Worm (Caenorhabditis elegans) whole organism, mixed stage, embryonic: ENCODE data around the gene C24G6.8.

ENCODE experiments used
- M03D4.4 ChIP-seq: sonication (generic microtip); optimal IDR thresholded peaks from 2 replicates; lab custom pipeline; 2017; ENCODE audit warnings: mild to moderate bottlenecking, missing genetic modification characterization, missing compliant biosample characterization
- bed-3 ChIP-seq: fragments of 200-800 bp; sonication (Bioruptor generic); optimal IDR thresholded peaks from 3 replicates; lab custom pipeline; 2018; ENCODE audit warnings: mild to moderate bottlenecking, missing genetic modification characterization, moderate library complexity, missing compliant biosample characterization
- blmp-1 ChIP-seq: fragments of 150-350 bp; optimal IDR thresholded peaks from 2 replicates; lab custom pipeline; 2014; ENCODE audit warnings: missing biosample characterization, missing genetic modification characterization
- ceh-39 ChIP-seq: fragments of 150-350 bp; optimal IDR thresholded peaks from 2 replicates; lab custom pipeline; 2014; ENCODE audit warnings: missing biosample characterization, missing genetic modification characterization
- ceh-43 ChIP-seq: fragments of 200-800 bp; sonication (Bioruptor generic); optimal IDR thresholded peaks from 2 replicates; lab custom pipeline; 2018; ENCODE audit warnings: mild to moderate bottlenecking, missing genetic modification characterization, moderate library complexity, missing compliant biosample characterization
- ceh-83 ChIP-seq: fragments of 200-800 bp; sonication (Bioruptor generic); optimal IDR thresholded peaks from 2 replicates; lab custom pipeline; 2018; ENCODE audit warnings: mild to moderate bottlenecking, missing genetic modification characterization, missing compliant biosample characterization
- ces-1 ChIP-seq: fragments of 150-350 bp; optimal IDR thresholded peaks from 2 replicates; lab custom pipeline; 2014; ENCODE audit warnings: missing biosample characterization, missing genetic modification reagents, missing genetic modification characterization
- cnd-1 ChIP-seq: fragments of 200-800 bp; sonication (Bioruptor generic); optimal IDR thresholded peaks from 2 replicates; lab custom pipeline; 2018; ENCODE audit warnings: mild to moderate bottlenecking, missing genetic modification characterization, missing compliant biosample characterization
- drap-1 ChIP-seq: fragments of 200-800 bp; sonication (Bioruptor generic); optimal IDR thresholded peaks from 3 replicates; lab custom pipeline; 2018; ENCODE audit warnings: mild to moderate bottlenecking, missing genetic modification characterization, missing compliant biosample characterization
- elt-1 ChIP-seq: sonication (generic microtip); optimal IDR thresholded peaks from 2 replicates; lab custom pipeline; 2017; ENCODE audit warnings: missing genetic modification characterization, mild to moderate bottlenecking, missing compliant biosample characterization, antibody characterized with exemption, moderate library complexity, borderline replicate concordance; ENCODE audit not compliant: insufficient read depth
- elt-3 ChIP-seq: fragments of 150-350 bp; optimal IDR thresholded peaks from 2 replicates; lab custom pipeline; 2014; ENCODE audit warnings: missing biosample characterization, missing genetic modification characterization
- flh-1 ChIP-seq: fragments of 200-800 bp; sonication (Bioruptor generic); optimal IDR thresholded peaks from 2 replicates; lab custom pipeline; 2018; ENCODE audit warnings: mild to moderate bottlenecking, missing genetic modification characterization, moderate library complexity, missing compliant biosample characterization
- ham-2 ChIP-seq: fragments of 200-800 bp; sonication (Bioruptor generic); optimal IDR thresholded peaks from 2 replicates; lab custom pipeline; 2018; ENCODE audit warnings: mild to moderate bottlenecking, missing genetic modification characterization, missing compliant biosample characterization
- lin-13 ChIP-seq: fragments of 150-350 bp; optimal IDR thresholded peaks from 2 replicates; lab custom pipeline; 2014; ENCODE audit warnings: missing biosample characterization, missing genetic modification characterization
- lin-32 ChIP-seq: fragments of 200-800 bp; sonication (Bioruptor generic); optimal IDR thresholded peaks from 2 replicates; lab custom pipeline; 2018; ENCODE audit warnings: mild to moderate bottlenecking, missing genetic modification characterization, missing compliant biosample characterization
- mep-1 ChIP-seq: fragments of 150-350 bp; optimal IDR thresholded peaks from 2 replicates; lab custom pipeline; 2017; ENCODE audit warnings: missing biosample characterization, missing genetic modification reagents, missing genetic modification characterization, inconsistent platforms
- mls-2 ChIP-seq: sonication (generic microtip); optimal IDR thresholded peaks from 2 replicates; lab custom pipeline; 2016; ENCODE audit warnings: mild to moderate bottlenecking, missing genetic modification characterization, moderate library complexity, missing compliant biosample characterization
- nhr-12 ChIP-seq: fragments of 150-350 bp; optimal IDR thresholded peaks from 2 replicates; lab custom pipeline; 2014; ENCODE audit warnings: missing biosample characterization, missing genetic modification characterization
- nhr-2 ChIP-seq: fragments of 150-350 bp; optimal IDR thresholded peaks from 2 replicates; lab custom pipeline; 2014; ENCODE audit warnings: missing biosample characterization, missing genetic modification characterization
- nhr-237 ChIP-seq: fragments of 150-350 bp; optimal IDR thresholded peaks from 2 replicates; lab custom pipeline; 2014; ENCODE audit warnings: missing biosample characterization, missing genetic modification characterization
- nhr-28 ChIP-seq: fragments of 150-350 bp; optimal IDR thresholded peaks from 2 replicates; lab custom pipeline; 2014; ENCODE audit warnings: missing biosample characterization, missing genetic modification characterization
- nhr-76 ChIP-seq: sonication (generic microtip); optimal IDR thresholded peaks from 2 replicates; lab custom pipeline; 2017; ENCODE audit warnings: missing biosample characterization, missing genetic modification characterization
- pha-4 ChIP-seq: fragments of 150-350 bp; optimal IDR thresholded peaks from 2 replicates; lab custom pipeline; 2018; ENCODE audit warnings: missing biosample characterization, missing genetic modification reagents, missing genetic modification characterization
- sem-2 ChIP-seq: fragments of 200-800 bp; sonication (Bioruptor generic); optimal IDR thresholded peaks from 2 replicates; lab custom pipeline; 2018; ENCODE audit warnings: mild to moderate bottlenecking, missing genetic modification characterization, missing compliant biosample characterization
- snpc-4 ChIP-seq: fragments of 150-350 bp; optimal IDR thresholded peaks from 2 replicates; lab custom pipeline; 2014; ENCODE audit warnings: missing biosample characterization, missing genetic modification characterization
- tbx-8 ChIP-seq: fragments of 200-800 bp; sonication (Bioruptor generic); optimal IDR thresholded peaks from 2 replicates; lab custom pipeline; 2018; ENCODE audit warnings: mild to moderate bottlenecking, missing genetic modification characterization, moderate library complexity, missing compliant biosample characterization
- unc-39 ChIP-seq: fragments of 150-350 bp; optimal IDR thresholded peaks from 2 replicates; lab custom pipeline; 2014; ENCODE audit warnings: missing biosample characterization, missing genetic modification characterization
- unc-62 ChIP-seq: fragments of 150-350 bp; optimal IDR thresholded peaks from 2 replicates; lab custom pipeline; 2014; ENCODE audit warnings: missing biosample characterization, missing genetic modification reagents, missing genetic modification characterization
- zip-8 ChIP-seq: fragments of 150-350 bp; optimal IDR thresholded peaks from 2 replicates; lab custom pipeline; 2014; ENCODE audit warnings: missing biosample characterization, missing genetic modification characterization
- ztf-11 ChIP-seq: fragments of 150-350 bp; optimal IDR thresholded peaks from 2 replicates; lab custom pipeline; 2014; ENCODE audit warnings: missing biosample characterization, missing genetic modification characterization

The C24G6.8 gene

DNA sequence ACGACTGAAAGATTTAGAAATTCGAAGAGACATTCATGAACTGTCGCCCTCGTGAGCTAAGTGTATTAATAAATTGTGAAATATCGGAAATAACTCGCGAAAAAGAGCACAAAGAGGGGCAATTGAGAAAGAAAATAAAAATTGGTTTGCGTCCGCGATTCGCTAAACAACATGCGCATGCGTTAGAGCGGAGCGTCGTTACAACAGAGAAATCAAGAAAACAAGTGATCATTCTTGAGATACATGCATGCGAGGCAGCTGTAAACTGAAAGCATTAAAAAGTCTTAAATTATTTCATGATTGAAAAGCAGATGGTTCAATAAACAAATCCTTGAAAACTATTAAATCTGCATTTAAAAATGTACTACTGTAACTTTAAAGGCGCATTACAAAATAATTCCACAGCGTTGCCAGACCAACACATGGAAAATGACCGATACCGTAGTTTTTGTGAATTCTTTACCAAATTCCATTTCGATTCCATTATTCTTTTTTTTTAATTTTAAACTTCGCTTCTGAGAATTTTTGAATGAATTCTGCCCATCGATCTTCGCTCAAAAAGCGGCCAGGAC, 652 bp upstream of the C24G6.8 start, which contains the start of the genes cox-16 and syp-2:
TSS of gene cox-16 (minus strand) at position 4 of the 572 bp plus-strand sequence.
TSS of gene syp-2 (plus strand) at position 248 of the 572 bp plus-strand sequence.
- no peak for TF ChIP-seq sem-2 (GFP tag; lab: Kevin White, UChicago)
- no peak for TF ChIP-seq mep-1 (tag; lab: Kevin White, UChicago)
- TF ChIP-seq nhr-12 (tag; lab: Kevin White, UChicago): no peak
- no peak for TF ChIP-seq snpc-4 (tag; lab: Kevin White, UChicago)
- TF ChIP-seq elt-1 (tag; lab: Kevin White, UChicago): no peak
- TF ChIP-seq tbx-8 (GFP tag; lab: Kevin White, UChicago): no peak
- TF ChIP-seq lin-32: no peak
- no peak for TF ChIP-seq lin-13 (tag; lab: Kevin White, UChicago)

DNA sequence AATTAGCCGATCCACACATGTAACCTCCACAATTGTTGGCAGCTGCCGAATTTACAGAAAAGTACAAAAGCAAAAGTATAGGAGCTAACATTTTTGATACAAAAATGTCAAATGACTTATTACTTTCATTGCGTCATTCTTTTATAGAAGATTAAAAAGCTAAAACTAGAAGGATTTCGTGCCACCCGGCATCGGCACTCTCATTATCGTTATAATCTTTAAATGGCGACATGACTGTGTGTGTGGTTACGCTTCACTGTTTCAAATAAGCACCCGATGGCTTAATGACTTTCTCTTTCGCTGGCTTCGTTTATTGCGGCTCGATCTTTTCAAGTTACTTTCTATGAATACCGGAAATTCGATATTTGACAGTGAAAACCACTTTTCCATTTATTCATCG, 1.9 kb downstream of the C24G6.8 start, which contains the start of gene grl-1:
TSS of gene grl-1 (minus strand) at position 101 of the 400 bp plus-strand sequence.
- TF ChIP-seq zip-8 (tag; lab: Kevin White, UChicago) (peak; percentile 6), nhr-76 (tag; lab: Kevin White, UChicago) (no peak), unc-62 (GFP tag; lab: Kevin White, UChicago) (no peak)
- TF ChIP-seq, all 35 proteins: peak for 1

DNA sequence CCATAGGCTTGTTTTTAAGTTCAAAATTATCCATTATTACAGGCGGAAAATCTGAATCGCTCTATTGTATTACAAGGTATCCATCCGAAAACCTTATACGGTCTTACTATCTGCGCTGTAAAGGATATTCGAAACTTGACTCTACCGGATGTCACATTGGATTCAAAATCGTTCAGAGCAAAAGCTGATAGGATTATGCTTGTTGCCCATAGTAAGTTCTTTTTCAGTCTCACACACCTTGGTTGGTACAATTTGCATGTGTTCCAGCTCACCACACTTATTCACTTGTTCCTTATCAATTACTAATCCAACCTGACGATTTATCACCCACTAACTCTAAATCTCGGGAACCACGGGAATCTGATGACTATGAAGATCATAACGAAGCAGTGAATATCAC, 8.0 kb downstream of the C24G6.8 start:
- TF ChIP-seq elt-3: no peak
- TF ChIP-seq M03D4.4 (tag; lab: Kevin White, UChicago): no peak
- TF ChIP-seq drap-1 (GFP tag; lab: Kevin White, UChicago): no peak
- no peak for TF ChIP-seq ceh-39 (tag; lab: Kevin White, UChicago)
- no peak for TF ChIP-seq unc-62 (GFP tag; lab: Kevin White, UChicago)
- TF ChIP-seq snpc-4 (tag; lab: Kevin White, UChicago): no peak
- TF ChIP-seq nhr-28 (tag; lab: Kevin White, UChicago): no peak
- TF ChIP-seq cnd-1 (tag; lab: Kevin White, UChicago): no peak

DNA sequence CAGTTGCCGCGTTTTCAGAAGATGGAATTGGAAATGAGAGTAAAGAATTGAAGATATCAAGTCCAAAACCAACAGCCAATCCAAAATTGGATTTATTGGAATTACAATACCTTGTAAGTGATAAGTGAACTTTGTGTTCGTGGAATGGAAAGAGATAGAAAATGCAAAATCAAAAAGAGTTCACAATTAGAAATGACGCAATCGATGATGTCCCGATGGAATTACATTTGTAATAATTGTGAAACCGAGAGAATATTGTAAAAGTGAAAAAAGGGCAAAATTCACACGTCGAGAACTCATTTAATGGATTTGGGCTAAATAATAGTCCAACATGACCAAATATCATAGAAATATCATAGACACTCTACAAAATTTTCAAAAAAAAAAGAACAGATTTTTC, 10.5 kb downstream of the C24G6.8 start:
- TF ChIP-seq zip-8 (tag; lab: Kevin White, UChicago) (peak; percentile 57), ztf-11 (tag; lab: Kevin White, UChicago) (no peak)

- TF ChIP-seq blmp-1 (tag; lab: Kevin White, UChicago) (no peak), lin-32 (no peak), ces-1 (GFP tag; lab: Kevin White, UChicago) (no peak), nhr-2 (no peak), ham-2 (GFP tag; lab: Kevin White, UChicago) (peak; percentile 0), elt-1 (tag; lab: Kevin White, UChicago) (peak; percentile 87)
- TF ChIP-seq, all 35 proteins: peak for 2
Observed at ce11 chrV:5523260-5523659, 12.4 kb downstream of the C24G6.8 start.

- TF ChIP-seq M03D4.4 (tag; lab: Kevin White, UChicago) (no peak), pha-4 (tag; lab: Kevin White, UChicago) (no peak), elt-1 (tag; lab: Kevin White, UChicago) (no peak), mls-2 (tag; lab: Kevin White, UChicago) (no peak)
Observed at ce11 chrV:5521735-5522241, 13.9 kb downstream of the C24G6.8 start, which contains the start of gene hir-1. Gene hir-1, plus strand, starts transcription at chrV:5522139.

ce11 chrV:5513630-5514378, 21.9 kb downstream of the C24G6.8 start, which contains the start of the genes hpo-15 and mms-19:
Gene hpo-15, minus strand, starts transcription at chrV:5513830.
Gene mms-19, plus strand, starts transcription at chrV:5514348.
- TF ChIP-seq ceh-83 (no peak), nhr-12 (tag; lab: Kevin White, UChicago) (no peak), nhr-76 (tag; lab: Kevin White, UChicago) (no peak), blmp-1 (tag; lab: Kevin White, UChicago) (no peak), unc-62 (GFP tag; lab: Kevin White, UChicago) (no peak), ceh-39 (tag; lab: Kevin White, UChicago) (no peak), unc-39 (tag; lab: Kevin White, UChicago) (no peak), bed-3 (no peak), lin-13 (tag; lab: Kevin White, UChicago) (no peak), drap-1 (GFP tag; lab: Kevin White, UChicago) (no peak), ceh-43 (GFP tag; lab: Kevin White, UChicago) (no peak), ces-1 (GFP tag; lab: Kevin White, UChicago) (no peak), sem-2 (GFP tag; lab: Kevin White, UChicago) (no peak), pha-4 (tag; lab: Kevin White, UChicago) (no peak), flh-1 (GFP tag; lab: Kevin White, UChicago) (no peak), mep-1 (tag; lab: Kevin White, UChicago) (no peak), nhr-2 (no peak), nhr-237 (tag; lab: Kevin White, UChicago) (no peak), elt-1 (tag; lab: Kevin White, UChicago) (no peak)
- TF ChIP-seq, all 35 proteins: peak for 0
